In the genomic region with DNA sequence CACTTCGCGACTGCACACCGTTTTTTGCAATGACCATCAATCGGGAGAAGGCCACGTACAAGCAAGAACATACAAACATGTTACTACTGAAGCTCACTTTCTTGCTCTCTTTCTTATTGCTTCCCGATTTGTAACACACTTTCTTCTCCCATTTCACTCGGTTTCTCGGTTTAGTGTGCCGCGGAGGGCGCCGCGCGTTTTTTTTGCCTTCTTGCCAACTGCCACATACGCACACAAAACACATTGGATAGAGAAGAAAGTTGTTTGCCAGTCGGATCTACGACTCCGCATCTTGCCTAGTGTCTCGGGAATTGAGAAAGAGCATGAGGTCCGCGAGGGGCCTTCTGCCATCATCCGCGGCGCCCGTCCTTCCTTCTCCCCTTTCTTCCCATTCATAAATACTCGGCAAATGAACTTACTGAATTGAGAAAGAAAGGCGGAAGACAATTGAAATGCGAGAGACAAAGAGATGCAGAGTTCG, we compare ENCODE assay signal across 3 worm cellular contexts.
A peak's percentile ranks its signal among the peaks of the same experiment; 100 is the strongest.
TF ChIP-seq lines count a peak whose summit lies in the region.

No protein-coding gene starts in this region.

TF ChIP-seq in whole organism, L1 larva, 84 proteins besides CTCF, POLR2A, EP300 and RAD21 (continued from another document):
- TF ChIP-seq lin-15B (tag; optimal IDR thresholded peaks at IDR 0.05; lab: Kevin White, UChicago), result no peak
- no peak for TF ChIP-seq vab-15 (tag; optimal IDR thresholded peaks at IDR 0.05; lab: Kevin White, UChicago)
- peak; percentile 39 for TF ChIP-seq mep-1 (tag; optimal IDR thresholded peaks at IDR 0.05; lab: Kevin White, UChicago)
- peak; percentile 84 for TF ChIP-seq nhr-71 (tag; optimal IDR thresholded peaks at IDR 0.05; lab: Kevin White, UChicago)
- peak; percentile 69 for TF ChIP-seq rnt-1 (tag; optimal IDR thresholded peaks at IDR 0.05; lab: Kevin White, UChicago)
- TF ChIP-seq snu-23 (GFP tag; optimal IDR thresholded peaks at IDR 0.05; lab: Kevin White, UChicago), result peak; percentile 63
- no peak for TF ChIP-seq nhr-237 (tag; optimal IDR thresholded peaks at IDR 0.05; lab: Kevin White, UChicago)
- TF ChIP-seq jun-1 (tag; optimal IDR thresholded peaks at IDR 0.05; lab: Kevin White, UChicago), result no peak
- TF ChIP-seq lin-35 (GFP tag; optimal IDR thresholded peaks at IDR 0.05; lab: Kevin White, UChicago), result peak in 1 of 2 experiments; percentile 0
- TF ChIP-seq blmp-1 (tag; optimal IDR thresholded peaks at IDR 0.05; lab: Kevin White, UChicago), result no peak
- no peak for TF ChIP-seq grh-1 (GFP tag; IDR thresholded peaks at IDR 0.05; lab: Robert Waterston, UW)
- peak; percentile 20 for TF ChIP-seq fkh-8 (tag; optimal IDR thresholded peaks at IDR 0.05; lab: Kevin White, UChicago)
- TF ChIP-seq irx-1 (tag; optimal IDR thresholded peaks at IDR 0.05; lab: Kevin White, UChicago), result peak; percentile 67
- TF ChIP-seq unc-30 (tag; optimal IDR thresholded peaks at IDR 0.05; lab: Kevin White, UChicago), result no peak
- peak; percentile 3 for TF ChIP-seq ceh-8 (GFP tag; optimal IDR thresholded peaks at IDR 0.05; lab: Kevin White, UChicago)
- no peak for TF ChIP-seq F16B12.6 (tag; optimal IDR thresholded peaks at IDR 0.05; lab: Kevin White, UChicago)
- TF ChIP-seq nhr-90 (tag; optimal IDR thresholded peaks at IDR 0.05; lab: Kevin White, UChicago; ENCODE audit: poor library complexity), result no peak
- no peak for TF ChIP-seq ztf-4 (tag; optimal IDR thresholded peaks at IDR 0.05; lab: Kevin White, UChicago)
- no peak for TF ChIP-seq unc-98 (GFP tag; IDR thresholded peaks at IDR 0.05; lab: Robert Waterston, UW)
- no peak for TF ChIP-seq ama-1 (optimal IDR thresholded peaks at IDR 0.05; lab: Kevin White, UChicago)
- peak; percentile 36 for TF ChIP-seq nhr-20 (tag; optimal IDR thresholded peaks at IDR 0.05; lab: Kevin White, UChicago)
- no peak for TF ChIP-seq lin-39 (tag; optimal IDR thresholded peaks at IDR 0.05; lab: Kevin White, UChicago)
- TF ChIP-seq isw-1 (GFP tag; IDR thresholded peaks at IDR 0.05; lab: Robert Waterston, UW), result no peak; the same call in 1 of the 2 replicates
- TF ChIP-seq efl-3 (GFP tag; optimal IDR thresholded peaks at IDR 0.05; lab: Kevin White, UChicago), result no peak
- no peak for TF ChIP-seq ceh-88 (GFP tag; IDR thresholded peaks at IDR 0.05; lab: Robert Waterston, UW)
- TF ChIP-seq pag-3 (tag; optimal IDR thresholded peaks at IDR 0.05; lab: Kevin White, UChicago; ENCODE audit: borderline replicate concordance, insufficient read depth), result peak; percentile 72
- TF ChIP-seq lir-3 (tag; optimal IDR thresholded peaks at IDR 0.05; lab: Kevin White, UChicago; ENCODE audit: poor library complexity), result no peak
- TF ChIP-seq dsc-1 (tag; optimal IDR thresholded peaks at IDR 0.05; lab: Kevin White, UChicago), result peak; percentile 73
- peak; percentile 29 to 56 (median 37) for TF ChIP-seq ceh-82 (tag; optimal IDR thresholded peaks at IDR 0.05; lab: Kevin White, UChicago)
- TF ChIP-seq ets-5 (GFP tag; IDR thresholded peaks at IDR 0.05; lab: Robert Waterston, UW), result no peak
- TF ChIP-seq nhr-85 (tag; lab: Kevin White, UChicago), result no peak
- peak; percentile 95 for TF ChIP-seq lin-14 (GFP tag; optimal IDR thresholded peaks at IDR 0.05; lab: Kevin White, UChicago)
- TF ChIP-seq aha-1 (tag; optimal IDR thresholded peaks at IDR 0.05; lab: Kevin White, UChicago), result no peak
- TF ChIP-seq unc-130 (tag; optimal IDR thresholded peaks at IDR 0.05; lab: Kevin White, UChicago), result no peak
- no peak for TF ChIP-seq zag-1 (tag; optimal IDR thresholded peaks at IDR 0.05; lab: Kevin White, UChicago)
- TF ChIP-seq skn-1 (tag; optimal IDR thresholded peaks at IDR 0.05; lab: Kevin White, UChicago), result peak; percentile 7
- no peak for TF ChIP-seq nhr-76 (tag; optimal IDR thresholded peaks at IDR 0.05; lab: Kevin White, UChicago)
- no peak for TF ChIP-seq ceh-63 (GFP tag; optimal IDR thresholded peaks at IDR 0.05; lab: Kevin White, UChicago)
- no peak for TF ChIP-seq nhr-28 (tag; optimal IDR thresholded peaks at IDR 0.05; lab: Kevin White, UChicago)
- TF ChIP-seq aly-2 (tag; optimal IDR thresholded peaks at IDR 0.05; lab: Kevin White, UChicago), result no peak
- no peak for TF ChIP-seq lin-13 (GFP tag; optimal IDR thresholded peaks at IDR 0.05; lab: Kevin White, UChicago)
- no peak for TF ChIP-seq pqm-1 (tag; optimal IDR thresholded peaks at IDR 0.05; lab: Kevin White, UChicago)

TF ChIP-seq in whole organism, L3 larva, 47 proteins besides CTCF, POLR2A, EP300 and RAD21 (continued from another document):
- peak; percentile 38 for TF ChIP-seq pha-4 (tag; optimal IDR thresholded peaks at IDR 0.05; lab: Kevin White, UChicago)
- TF ChIP-seq pqm-1 (tag; optimal IDR thresholded peaks at IDR 0.05; lab: Kevin White, UChicago), result no peak
- TF ChIP-seq ztf-11 (tag; optimal IDR thresholded peaks at IDR 0.05; lab: Kevin White, UChicago), result no peak
- no peak for TF ChIP-seq nhr-76 (tag; optimal IDR thresholded peaks at IDR 0.05; lab: Kevin White, UChicago)
- no peak for TF ChIP-seq nhr-67 (tag; optimal IDR thresholded peaks at IDR 0.05; lab: Kevin White, UChicago)
- TF ChIP-seq ceh-28 (tag; optimal IDR thresholded peaks at IDR 0.05; lab: Kevin White, UChicago), result no peak
- TF ChIP-seq egl-27 (tag; optimal IDR thresholded peaks at IDR 0.05; lab: Kevin White, UChicago), result no peak
- TF ChIP-seq snpc-4 (tag; optimal IDR thresholded peaks at IDR 0.05; lab: Kevin White, UChicago), result no peak
- peak; percentile 55 for TF ChIP-seq hmg-11 (tag; optimal IDR thresholded peaks at IDR 0.05; lab: Kevin White, UChicago)
- no peak for TF ChIP-seq nhr-28 (tag; optimal IDR thresholded peaks at IDR 0.05; lab: Kevin White, UChicago)
- no peak for TF ChIP-seq ceh-82 (tag; optimal IDR thresholded peaks at IDR 0.05; lab: Kevin White, UChicago)

TF ChIP-seq in whole organism, L4 larva, 104 proteins besides CTCF, POLR2A, EP300 and RAD21 (continued from another document):
- TF ChIP-seq tag-97 (GFP tag; IDR thresholded peaks at IDR 0.05; lab: Robert Waterston, UW) (no peak), lin-39 (tag; optimal IDR thresholded peaks at IDR 0.05; lab: Kevin White, UChicago) (no peak), jun-1 (tag; optimal IDR thresholded peaks at IDR 0.05; lab: Kevin White, UChicago) (no peak), rbr-2 (tag; optimal IDR thresholded peaks at IDR 0.05; lab: Kevin White, UChicago) (peak; percentile 68), aly-2 (tag; optimal IDR thresholded peaks at IDR 0.05; lab: Kevin White, UChicago) (no peak), aha-1 (tag; lab: Kevin White, UChicago) (peak; percentile 99), cey-2 (tag; optimal IDR thresholded peaks at IDR 0.05; lab: Kevin White, UChicago; ENCODE audit: borderline replicate concordance, insufficient read depth) (no peak), pha-4 (GFP tag; IDR thresholded peaks at IDR 0.05; lab: Robert Waterston, UW) (no peak), pha-4 (tag; optimal IDR thresholded peaks at IDR 0.05; lab: Kevin White, UChicago) (no peak), egl-27 (tag; optimal IDR thresholded peaks at IDR 0.05; lab: Kevin White, UChicago) (no peak), lin-1 (GFP tag; IDR thresholded peaks at IDR 0.05; lab: Robert Waterston, UW) (0 out of 2 replicates have a peak, but pooled peaks have one; percentile 22), T20F7.1 (GFP tag; optimal IDR thresholded peaks at IDR 0.05; lab: Kevin White, UChicago) (no peak), ceh-32 (tag; optimal IDR thresholded peaks at IDR 0.05; lab: Kevin White, UChicago; ENCODE audit: poor library complexity) (no peak), pqm-1 (tag; optimal IDR thresholded peaks at IDR 0.05; lab: Kevin White, UChicago) (peak; percentile 47), saeg-2 (GFP tag; IDR thresholded peaks at IDR 0.05; lab: Robert Waterston, UW) (no peak), sdz-12 (GFP tag; optimal IDR thresholded peaks at IDR 0.05; lab: Kevin White, UChicago) (no peak), mxl-3 (GFP tag; optimal IDR thresholded peaks at IDR 0.05; lab: Kevin White, UChicago) (peak; percentile 19), daf-12 (tag; optimal IDR thresholded peaks at IDR 0.05; lab: Kevin White, UChicago) (no peak), F37D6.2 (tag; optimal IDR thresholded peaks at IDR 0.05; lab: Kevin White, UChicago) (peak; percentile 74), dmd-6 (GFP tag; IDR thresholded peaks at IDR 0.05; lab: Robert Waterston, UW) (peak; percentile 51; the same call in 1 of the 2 replicates), hlh-11 (tag; optimal IDR thresholded peaks at IDR 0.05; lab: Kevin White, UChicago) (peak; percentile 70), madf-9 (GFP tag; conservative IDR thresholded peaks at IDR 0.05; lab: Robert Waterston, UW) (no peak), Y105C5A.15 (GFP tag; IDR thresholded peaks at IDR 0.05; lab: Robert Waterston, UW) (no peak), R02D3.7 (tag; optimal IDR thresholded peaks at IDR 0.05; lab: Kevin White, UChicago) (no peak), nhr-6 (tag; optimal IDR thresholded peaks at IDR 0.05; lab: Kevin White, UChicago) (peak; percentile 37), lin-38 (GFP tag; IDR thresholded peaks at IDR 0.05; lab: Robert Waterston, UW) (no peak), ceh-62 (tag; optimal IDR thresholded peaks at IDR 0.05; lab: Kevin White, UChicago) (no peak), nhr-76 (tag; optimal IDR thresholded peaks at IDR 0.05; lab: Kevin White, UChicago) (no peak), mes-2 (tag; optimal IDR thresholded peaks at IDR 0.05; lab: Kevin White, UChicago; ENCODE audit: poor library complexity, severe bottlenecking) (peak; percentile 7), ceh-20 (GFP tag; IDR thresholded peaks at IDR 0.05; lab: Robert Waterston, UW) (no peak), snpc-1.2 (GFP tag; IDR thresholded peaks at IDR 0.05; lab: Robert Waterston, UW) (peak; percentile 30; the same call in 1 of the 2 replicates), lin-13 (GFP tag; optimal IDR thresholded peaks at IDR 0.05; lab: Kevin White, UChicago) (no peak), nhr-41 (GFP tag; IDR thresholded peaks at IDR 0.05; lab: Robert Waterston, UW) (no peak), lin-15B (tag; optimal IDR thresholded peaks at IDR 0.05; lab: Kevin White, UChicago) (no peak), ceh-44 (GFP tag; IDR thresholded peaks at IDR 0.05; lab: Robert Waterston, UW) (no peak), ces-1 (GFP tag; optimal IDR thresholded peaks at IDR 0.05; lab: Kevin White, UChicago) (peak; percentile 34), zip-2 (tag; optimal IDR thresholded peaks at IDR 0.05; lab: Kevin White, UChicago) (no peak), ctbp-1 (GFP tag; IDR thresholded peaks at IDR 0.05; lab: Robert Waterston, UW) (peak; percentile 59; the same call in 1 of the 2 replicates), dve-1 (tag; optimal IDR thresholded peaks at IDR 0.05; lab: Kevin White, UChicago; ENCODE audit: insufficient read depth) (peak; percentile 12), nhr-25 (tag; optimal IDR thresholded peaks at IDR 0.05; lab: Kevin White, UChicago; ENCODE audit: borderline replicate concordance, insufficient read depth) (no peak), fos-1 (tag; optimal IDR thresholded peaks at IDR 0.05; lab: Kevin White, UChicago) (no peak), F44E2.7 (GFP tag; IDR thresholded peaks at IDR 0.05; lab: Robert Waterston, UW) (no peak), skn-1 (tag; optimal IDR thresholded peaks at IDR 0.05; lab: Kevin White, UChicago) (no peak), fkh-10 (GFP tag; optimal IDR thresholded peaks at IDR 0.05; lab: Kevin White, UChicago) (peak; percentile 98), dpl-1 (GFP tag; optimal IDR thresholded peaks at IDR 0.05; lab: Kevin White, UChicago) (no peak), T26A8.4 (GFP tag; IDR thresholded peaks at IDR 0.05; lab: Robert Waterston, UW) (no peak), spr-3 (GFP tag; optimal IDR thresholded peaks at IDR 0.05; lab: Kevin White, UChicago) (no peak), gei-8 (GFP tag; optimal IDR thresholded peaks at IDR 0.05; lab: Kevin White, UChicago) (no peak), hmg-1.1 (GFP tag; IDR thresholded peaks at IDR 0.05; lab: Robert Waterston, UW) (peak; percentile 79), dmd-9 (GFP tag; IDR thresholded peaks at IDR 0.05; lab: Robert Waterston, UW) (no peak), nhr-237 (tag; optimal IDR thresholded peaks at IDR 0.05; lab: Kevin White, UChicago) (no peak), set-16 (GFP tag; IDR thresholded peaks at IDR 0.05; lab: Robert Waterston, UW) (peak; percentile 60), nhr-77 (tag; optimal IDR thresholded peaks at IDR 0.05; lab: Kevin White, UChicago) (peak; percentile 33), vab-7 (GFP tag; IDR thresholded peaks at IDR 0.05; lab: Robert Waterston, UW) (no peak), zfp-3 (GFP tag; conservative IDR thresholded peaks at IDR 0.05; lab: Robert Waterston, UW) (no peak), attf-4 (tag; optimal IDR thresholded peaks at IDR 0.05; lab: Kevin White, UChicago) (peak; percentile 14), unc-130 (GFP tag; optimal IDR thresholded peaks at IDR 0.05; lab: Kevin White, UChicago) (no peak), ZK546.5 (tag; optimal IDR thresholded peaks at IDR 0.05; lab: Kevin White, UChicago) (no peak), mep-1 (tag; optimal IDR thresholded peaks at IDR 0.05; lab: Kevin White, UChicago) (peak; percentile 81), daf-19 (GFP tag; conservative IDR thresholded peaks at IDR 0.05; lab: Robert Waterston, UW) (no peak), mdl-1 (tag; optimal IDR thresholded peaks at IDR 0.05; lab: Kevin White, UChicago) (peak in 1 of 2 experiments; percentile 37)
